Worm (Caenorhabditis elegans) whole organism, late embryonic: ENCODE measurements around the gene cyp-33C11.
A peak's percentile ranks its signal among the peaks of the same experiment; 100 is the strongest.

Experiments
- C38D4.7 ChIP-seq: fragments of 200-800 bp; sonication (Bioruptor generic); optimal IDR thresholded peaks from 2 replicates; lab custom pipeline; 2018; ENCODE audit warnings: mild to moderate bottlenecking, missing genetic modification characterization, moderate library complexity, missing compliant biosample characterization
- F13H6.1 ChIP-seq: sonication (generic microtip); optimal IDR thresholded peaks from 2 replicates; lab custom pipeline; 2016; ENCODE audit warnings: missing genetic modification characterization, missing compliant biosample characterization
- K02D7.2 ChIP-seq: sonication (generic microtip); optimal IDR thresholded peaks from 2 replicates; lab custom pipeline; 2017; ENCODE audit warnings: mild to moderate bottlenecking, missing genetic modification characterization, missing compliant biosample characterization
- K09A11.1 ChIP-seq: sonication (generic microtip); optimal IDR thresholded peaks from 2 replicates; lab custom pipeline; 2017; ENCODE audit warnings: antibody characterized with exemption, mild to moderate bottlenecking, missing genetic modification characterization, missing compliant biosample characterization; ENCODE audit not compliant: insufficient read depth
- T23F11.4 ChIP-seq: fragments of 200-800 bp; sonication (Bioruptor generic); optimal IDR thresholded peaks from 2 replicates; lab custom pipeline; 2018; ENCODE audit warnings: mild to moderate bottlenecking, missing genetic modification characterization, missing compliant biosample characterization
- Y22D7AL.16 ChIP-seq: sonication (generic microtip); optimal IDR thresholded peaks from 2 replicates; lab custom pipeline; 2016; ENCODE audit warnings: missing genetic modification characterization, missing compliant biosample characterization
- ahr-1 ChIP-seq: sonication (generic microtip); optimal IDR thresholded peaks from 2 replicates; lab custom pipeline; 2016; ENCODE audit warnings: missing genetic modification characterization, missing compliant biosample characterization
- ama-1 ChIP-seq: fragments of 150-350 bp; optimal IDR thresholded peaks from 2 replicates; lab custom pipeline; 2014
- ceh-14 ChIP-seq: sonication (generic microtip); optimal IDR thresholded peaks from 2 replicates; lab custom pipeline; 2016; ENCODE audit warnings: missing genotype, missing genetic modification characterization, missing compliant biosample characterization
- ceh-18 ChIP-seq: sonication (generic microtip); optimal IDR thresholded peaks from 2 replicates; lab custom pipeline; 2016; ENCODE audit warnings: missing genetic modification characterization, missing compliant biosample characterization
- ceh-19 ChIP-seq: fragments of 200-800 bp; sonication (Bioruptor generic); optimal IDR thresholded peaks from 2 replicates; lab custom pipeline; 2018; ENCODE audit warnings: mild to moderate bottlenecking, missing genetic modification characterization, missing compliant biosample characterization
- ceh-2 ChIP-seq: sonication (generic microtip); optimal IDR thresholded peaks from 2 replicates; lab custom pipeline; 2016; ENCODE audit warnings: missing genotype, missing genetic modification characterization, missing compliant biosample characterization
- ceh-22 ChIP-seq: sonication (generic microtip); optimal IDR thresholded peaks from 2 replicates; lab custom pipeline; 2017; ENCODE audit warnings: missing biosample characterization, missing genetic modification characterization
- ceh-24 ChIP-seq: sonication (generic microtip); optimal IDR thresholded peaks from 2 replicates; lab custom pipeline; 2016; ENCODE audit warnings: mild to moderate bottlenecking, missing genetic modification characterization, missing compliant biosample characterization
- ceh-30 ChIP-seq: fragments of 150-350 bp; optimal IDR thresholded peaks from 2 replicates; lab custom pipeline; 2014; ENCODE audit warnings: missing biosample characterization, missing genetic modification characterization
- ceh-31 ChIP-seq: sonication (generic microtip); optimal IDR thresholded peaks from 2 replicates; lab custom pipeline; 2016; ENCODE audit warnings: missing genetic modification characterization, missing compliant biosample characterization
- ceh-34 ChIP-seq: sonication (generic microtip); optimal IDR thresholded peaks from 2 replicates; lab custom pipeline; 2016; ENCODE audit warnings: mild to moderate bottlenecking, missing genetic modification characterization, missing compliant biosample characterization
- ceh-45 ChIP-seq: fragments of 200-800 bp; sonication (Bioruptor generic); IDR thresholded peaks from 2 replicates; pipeline ENCODE4 v1.3.6; 2022; ENCODE audit warnings: missing genetic modification reagents, missing genetic modification characterization, missing compliant biosample characterization
- ceh-48 ChIP-seq: sonication (generic microtip); optimal IDR thresholded peaks from 2 replicates; lab custom pipeline; 2016; ENCODE audit warnings: missing genetic modification characterization, inconsistent platforms, missing compliant biosample characterization
- ceh-6 ChIP-seq: fragments of 200-800 bp; sonication (Bioruptor generic); optimal IDR thresholded peaks from 2 replicates; lab custom pipeline; 2018; ENCODE audit warnings: mild to moderate bottlenecking, missing genetic modification characterization, missing compliant biosample characterization
- dve-1 ChIP-seq: sonication (generic microtip); optimal IDR thresholded peaks from 2 replicates; lab custom pipeline; 2017; ENCODE audit warnings: antibody characterized with exemption, mild to moderate bottlenecking, missing genetic modification characterization, missing compliant biosample characterization
- elt-2 ChIP-seq: sonication (generic microtip); optimal IDR thresholded peaks from 2 replicates; lab custom pipeline; 2016; ENCODE audit warnings: missing genetic modification reagents, missing genetic modification characterization, missing compliant biosample characterization
- elt-4 ChIP-seq: sonication (generic microtip); optimal IDR thresholded peaks from 2 replicates; lab custom pipeline; 2016; ENCODE audit warnings: missing genetic modification characterization, missing compliant biosample characterization
- ets-4 ChIP-seq: sonication (generic microtip); optimal IDR thresholded peaks from 2 replicates; lab custom pipeline; 2016; ENCODE audit warnings: missing genetic modification characterization, missing compliant biosample characterization
- eyg-1 ChIP-seq: sonication (generic microtip); optimal IDR thresholded peaks from 2 replicates; lab custom pipeline; 2016; ENCODE audit warnings: missing genotype, missing genetic modification characterization, missing compliant biosample characterization
- fax-1 ChIP-seq: sonication (generic microtip); optimal IDR thresholded peaks from 2 replicates; lab custom pipeline; 2016; ENCODE audit warnings: missing genotype, missing genetic modification characterization, missing compliant biosample characterization
- fkh-6 ChIP-seq: sonication (generic microtip); optimal IDR thresholded peaks from 2 replicates; lab custom pipeline; 2016; ENCODE audit warnings: missing genetic modification characterization, missing compliant biosample characterization
- gmeb-2 ChIP-seq: sonication (generic microtip); optimal IDR thresholded peaks from 2 replicates; lab custom pipeline; 2016; ENCODE audit warnings: missing genetic modification characterization, inconsistent platforms, missing compliant biosample characterization
- hlh-13 ChIP-seq: fragments of 200-800 bp; sonication (Bioruptor generic); optimal IDR thresholded peaks from 2 replicates; lab custom pipeline; 2018; ENCODE audit warnings: mild to moderate bottlenecking, missing genetic modification characterization, missing compliant biosample characterization
- hlh-15 ChIP-seq: sonication (generic microtip); optimal IDR thresholded peaks from 2 replicates; lab custom pipeline; 2016; ENCODE audit warnings: missing genetic modification characterization, missing compliant biosample characterization
- hlh-6 ChIP-seq: sonication (generic microtip); optimal IDR thresholded peaks from 2 replicates; lab custom pipeline; 2016; ENCODE audit warnings: missing genotype, missing genetic modification characterization, missing compliant biosample characterization
- hlh-8 ChIP-seq: sonication (generic microtip); optimal IDR thresholded peaks from 2 replicates; lab custom pipeline; 2016; ENCODE audit warnings: missing genotype, missing genetic modification characterization, missing compliant biosample characterization
- lim-6 ChIP-seq: sonication (generic microtip); optimal IDR thresholded peaks from 2 replicates; lab custom pipeline; 2016; ENCODE audit warnings: missing genetic modification characterization, missing compliant biosample characterization
- mec-3 ChIP-seq: sonication (generic microtip); optimal IDR thresholded peaks from 2 replicates; lab custom pipeline; 2016; ENCODE audit warnings: borderline replicate concordance, missing genetic modification characterization, missing compliant biosample characterization
- nhr-11 ChIP-seq: fragments of 150-350 bp; optimal IDR thresholded peaks from 2 replicates; lab custom pipeline; 2014; ENCODE audit warnings: missing biosample characterization, missing genetic modification characterization
- nhr-232 ChIP-seq: sonication (generic microtip); optimal IDR thresholded peaks from 2 replicates; lab custom pipeline; 2016; ENCODE audit warnings: missing genetic modification characterization, missing compliant biosample characterization
- npax-4 ChIP-seq: sonication (generic microtip); optimal IDR thresholded peaks from 2 replicates; lab custom pipeline; 2016; ENCODE audit warnings: missing genetic modification characterization, missing compliant biosample characterization
- pat-9 ChIP-seq: fragments of 200-800 bp; sonication (Bioruptor generic); optimal IDR thresholded peaks from 2 replicates; lab custom pipeline; 2018; ENCODE audit warnings: mild to moderate bottlenecking, missing genetic modification characterization, moderate library complexity, missing compliant biosample characterization
- pax-1 ChIP-seq: fragments of 150-350 bp; optimal IDR thresholded peaks from 2 replicates; lab custom pipeline; 2014; ENCODE audit warnings: missing biosample characterization, missing genetic modification characterization
- pqm-1 ChIP-seq: sonication (generic microtip); optimal IDR thresholded peaks from 2 replicates; lab custom pipeline; 2016; ENCODE audit warnings: missing genetic modification characterization, missing compliant biosample characterization
- ref-2 ChIP-seq: sonication (generic microtip); optimal IDR thresholded peaks from 2 replicates; lab custom pipeline; 2016; ENCODE audit warnings: missing genetic modification characterization, missing compliant biosample characterization
- rnt-1 ChIP-seq: sonication (generic microtip); optimal IDR thresholded peaks from 2 replicates; lab custom pipeline; 2016; ENCODE audit warnings: missing genetic modification characterization, missing compliant biosample characterization
- sox-2 ChIP-seq: fragments of 200-800 bp; sonication (Bioruptor generic); IDR thresholded peaks from 2 replicates; pipeline ENCODE4 v1.3.6; 2022; ENCODE audit warnings: missing genetic modification reagents, missing genetic modification characterization, missing compliant biosample characterization
- sox-4 ChIP-seq: sonication (generic microtip); optimal IDR thresholded peaks from 2 replicates; lab custom pipeline; 2017; ENCODE audit warnings: mild to moderate bottlenecking, missing genetic modification characterization, inconsistent platforms, missing compliant biosample characterization
- syd-9 ChIP-seq: sonication (generic microtip); optimal IDR thresholded peaks from 2 replicates; lab custom pipeline; 2016; ENCODE audit warnings: mild to moderate bottlenecking, missing genetic modification characterization, moderate library complexity, missing compliant biosample characterization
- tbx-2 ChIP-seq: sonication (generic microtip); optimal IDR thresholded peaks from 2 replicates; lab custom pipeline; 2016; ENCODE audit warnings: missing genetic modification characterization, missing compliant biosample characterization
- ttx-3 ChIP-seq: sonication (generic microtip); optimal IDR thresholded peaks from 2 replicates; lab custom pipeline; 2016; ENCODE audit warnings: missing genetic modification reagents, missing genetic modification characterization, missing compliant biosample characterization
- unc-42 ChIP-seq: sonication (generic microtip); optimal IDR thresholded peaks from 2 replicates; lab custom pipeline; 2016; ENCODE audit warnings: missing genotype, missing genetic modification characterization, missing compliant biosample characterization
- unc-55 ChIP-seq: sonication (generic microtip); optimal IDR thresholded peaks from 2 replicates; lab custom pipeline; 2017; ENCODE audit warnings: missing biosample characterization, missing genetic modification reagents, missing genetic modification characterization
- unc-86 ChIP-seq: sonication (generic microtip); optimal IDR thresholded peaks from 2 replicates; lab custom pipeline; 2016; ENCODE audit warnings: missing genetic modification characterization, missing compliant biosample characterization
- zip-5 ChIP-seq: sonication (generic microtip); optimal IDR thresholded peaks from 2 replicates; lab custom pipeline; 2016; ENCODE audit warnings: missing genetic modification characterization, missing compliant biosample characterization
- ztf-16 ChIP-seq: sonication (generic microtip); optimal IDR thresholded peaks from 2 replicates; lab custom pipeline; 2017; ENCODE audit warnings: missing genetic modification characterization, missing compliant biosample characterization

The cyp-33C11 gene

ce11 chrV:736171-736570 lies 23.4 kb upstream of the cyp-33C11 start, which contains the start of gene srj-25:
Gene srj-25, minus strand, starts transcription at chrV:736271.
- TF ChIP-seq unc-55, result no peak
- no peak for TF ChIP-seq unc-42
- no peak for TF ChIP-seq hlh-8 (tag; lab: Kevin White, UChicago)
- TF ChIP-seq ceh-48, result no peak
- TF ChIP-seq F13H6.1 (tag; lab: Kevin White, UChicago), result no peak
- no peak for TF ChIP-seq ahr-1
- TF ChIP-seq, all 69 proteins: peak for 0

ce11 chrV:731330-731729 lies 18.5 kb upstream of the cyp-33C11 start:
- TF ChIP-seq zip-5 (tag; lab: Kevin White, UChicago), result no peak
- no peak for TF ChIP-seq sox-2 (GFP tag; lab: Robert Waterston, UW)
- no peak for TF ChIP-seq fkh-6
- TF ChIP-seq ceh-2 (tag; lab: Kevin White, UChicago), result no peak
- TF ChIP-seq hlh-13 (GFP tag; lab: Kevin White, UChicago), result no peak
- TF ChIP-seq ceh-6 (GFP tag; lab: Kevin White, UChicago), result no peak
- TF ChIP-seq unc-55, result peak; percentile 95
- no peak for TF ChIP-seq pat-9 (tag; lab: Kevin White, UChicago)
- TF ChIP-seq ceh-31 (tag; lab: Kevin White, UChicago), result no peak
- no peak for TF ChIP-seq K09A11.1 (tag; lab: Kevin White, UChicago)
- peak; percentile 83 for TF ChIP-seq pqm-1
- TF ChIP-seq ceh-24 (tag; lab: Kevin White, UChicago), result no peak
- no peak for TF ChIP-seq fax-1
- TF ChIP-seq sox-4 (tag; lab: Kevin White, UChicago), result no peak
- TF ChIP-seq ama-1 (lab: Kevin White, UChicago), result no peak
- no peak for TF ChIP-seq K02D7.2 (tag; lab: Kevin White, UChicago)
- TF ChIP-seq ceh-48, result no peak
- no peak for TF ChIP-seq C38D4.7 (GFP tag; lab: Kevin White, UChicago)
- TF ChIP-seq hlh-8 (tag; lab: Kevin White, UChicago), result no peak
- TF ChIP-seq ahr-1, result no peak
- no peak for TF ChIP-seq ttx-3 (tag; lab: Kevin White, UChicago)
- no peak for TF ChIP-seq Y22D7AL.16 (tag; lab: Kevin White, UChicago)
- TF ChIP-seq ceh-19 (GFP tag; lab: Kevin White, UChicago), result no peak
- no peak for TF ChIP-seq hlh-6 (tag; lab: Kevin White, UChicago)
- TF ChIP-seq tbx-2 (tag; lab: Kevin White, UChicago), result peak; percentile 66
- no peak for TF ChIP-seq ceh-45 (GFP tag; lab: Robert Waterston, UW)
- TF ChIP-seq ceh-30, result no peak
- peak; percentile 5 for TF ChIP-seq dve-1 (tag; lab: Kevin White, UChicago)
- peak; percentile 22 for TF ChIP-seq ceh-34
- no peak for TF ChIP-seq nhr-11 (tag; lab: Kevin White, UChicago)
- no peak for TF ChIP-seq ztf-16 (tag; lab: Kevin White, UChicago)
- no peak for TF ChIP-seq elt-4 (tag; lab: Kevin White, UChicago)
- no peak for TF ChIP-seq gmeb-2 (tag; lab: Kevin White, UChicago)
- TF ChIP-seq elt-2 (tag; lab: Kevin White, UChicago), result peak; percentile 80
- TF ChIP-seq mec-3 (tag; lab: Kevin White, UChicago), result no peak
- no peak for TF ChIP-seq ref-2
- TF ChIP-seq T23F11.4 (GFP tag; lab: Kevin White, UChicago), result no peak
- no peak for TF ChIP-seq nhr-232 (tag; lab: Kevin White, UChicago)
- no peak for TF ChIP-seq ceh-22 (tag; lab: Kevin White, UChicago)
- TF ChIP-seq pax-1 (tag; lab: Kevin White, UChicago), result no peak
- peak; percentile 88 for TF ChIP-seq rnt-1
- no peak for TF ChIP-seq eyg-1 (tag; lab: Kevin White, UChicago)
- no peak for TF ChIP-seq ceh-14 (tag; lab: Kevin White, UChicago)
- no peak for TF ChIP-seq lim-6
- peak; percentile 17 for TF ChIP-seq syd-9 (tag; lab: Kevin White, UChicago)
- no peak for TF ChIP-seq unc-86 (tag; lab: Kevin White, UChicago)
- no peak for TF ChIP-seq unc-42
- no peak for TF ChIP-seq hlh-15 (tag; lab: Kevin White, UChicago)
- TF ChIP-seq ceh-18 (tag; lab: Kevin White, UChicago), result peak; percentile 94
- TF ChIP-seq npax-4 (tag; lab: Kevin White, UChicago), result no peak
- TF ChIP-seq ets-4 (tag; lab: Kevin White, UChicago), result peak; percentile 32
